Fruit fly (Drosophila melanogaster) whole organism: ENCODE data around the gene CG32373.

Source experiments
- CG8478 ChIP-seq: fragments of >200 bp; optimal IDR thresholded peaks from 2 replicates; lab custom pipeline; 2018; ENCODE audit warnings: inconsistent platforms
- Dll ChIP-seq: fragments of >200 bp; optimal IDR thresholded peaks from 2 replicates; lab custom pipeline; 2017
- pan ChIP-seq: fragments of >200 bp; optimal IDR thresholded peaks from 2 replicates; lab custom pipeline; 2017
- psq ChIP-seq: fragments of >200 bp; optimal IDR thresholded peaks from 2 replicates; lab custom pipeline; 2017

DNA sequence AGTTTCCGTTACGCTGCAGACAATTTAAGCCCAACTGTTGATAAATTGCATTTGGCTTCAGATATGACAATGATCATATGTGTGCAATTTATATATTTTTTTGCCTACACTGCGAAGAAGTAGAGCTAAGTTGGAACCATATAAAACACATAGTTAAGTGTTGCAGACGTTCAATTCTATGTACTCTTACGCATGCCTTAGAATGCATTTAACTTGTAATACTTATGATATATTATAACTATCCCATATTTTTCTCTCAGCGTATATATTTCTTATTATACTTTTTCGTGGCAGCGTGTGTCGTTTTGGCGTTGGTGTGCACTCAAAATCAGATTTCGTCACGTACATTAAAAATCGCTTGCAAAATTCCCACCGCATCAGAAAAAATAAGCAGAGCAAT lies 133.0 kb downstream of the CG32373 start:
- TF ChIP-seq CG8478 (no peak), psq (no peak), Dll (no peak), pan (lab: Kevin White, UChicago) (no peak)
